Worm (Caenorhabditis elegans) whole organism, L2 larva: ENCODE data around the gene nhr-207.
"Not testable (repeated sequence)": the region's sequence is repeated elsewhere in the genome, so short reads cannot be mapped to it uniquely, and the experiment has no call there.

Experiments
- Y55F3AM.14 ChIP-seq: fragments of 200-800 bp; sonication (Bioruptor generic); optimal IDR thresholded peaks from 2 replicates; lab custom pipeline; 2018; ENCODE audit warnings: mild to moderate bottlenecking, missing genetic modification characterization, missing compliant biosample characterization
- elt-1 ChIP-seq: fragments of 150-350 bp; optimal IDR thresholded peaks from 2 replicates; lab custom pipeline; 2014; ENCODE audit warnings: missing biosample characterization, missing genetic modification characterization
- mbf-1 ChIP-seq: sonication (generic microtip); optimal IDR thresholded peaks from 2 replicates; lab custom pipeline; 2017; ENCODE audit warnings: missing biosample characterization, missing genetic modification characterization
- nhr-23 ChIP-seq: fragments of 150-350 bp; optimal IDR thresholded peaks from 2 replicates; lab custom pipeline; 2014; ENCODE audit warnings: missing biosample characterization, missing genetic modification reagents, missing genetic modification characterization
- skn-1 ChIP-seq: sonication (generic microtip); optimal IDR thresholded peaks from 2 replicates; lab custom pipeline; 2017; ENCODE audit warnings: missing biosample characterization, missing genetic modification characterization

DNA sequence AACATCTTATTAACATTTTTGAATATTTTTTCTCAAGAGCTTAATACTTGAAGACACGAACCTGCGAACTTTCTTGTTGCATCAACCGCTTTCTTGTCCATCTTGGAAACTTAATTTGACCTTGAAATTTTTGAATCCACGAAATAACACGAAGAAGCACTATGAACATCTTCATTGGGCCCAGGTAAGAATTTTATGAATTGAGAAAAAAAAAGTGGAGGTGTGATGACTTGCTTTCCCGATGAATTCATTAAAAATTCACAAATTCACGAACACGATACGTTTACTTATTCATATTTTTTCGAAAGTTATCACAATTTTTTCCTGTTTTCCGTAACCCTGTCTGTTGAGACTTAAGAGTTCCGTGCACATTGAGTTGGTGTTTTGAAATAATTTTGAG lies 34.7 kb downstream of the nhr-207 start, which contains the start of gene C27A7.6:
- TF ChIP-seq nhr-23 (tag; lab: Kevin White, UChicago); skn-1 (tag; lab: Kevin White, UChicago); Y55F3AM.14; elt-1 (tag; lab: Kevin White, UChicago); mbf-1 (tag; lab: Kevin White, UChicago): not testable (repeated sequence)
